Worm (Caenorhabditis elegans) whole organism, dauer: ENCODE results near the gene sos-1.
"Not testable (repeated sequence)": the region's sequence is repeated elsewhere in the genome, so short reads cannot be mapped to it uniquely, and the experiment has no call there.

Source experiments
- unc-62 ChIP-seq: sonication (generic microtip); optimal IDR thresholded peaks from 2 replicates; lab custom pipeline; 2017; ENCODE audit warnings: missing biosample characterization, missing genetic modification reagents, missing genetic modification characterization

The sos-1 gene

ce11 chrV:4549191-4549590, at the start of gene sos-1:
Gene sos-1, minus strand, starts transcription at chrV:4549291.
- TF ChIP-seq unc-62 = no peak

- TF ChIP-seq unc-62 = no peak
These were observed 49.4 kb upstream of the sos-1 start for ce11 chrV:4598489-4598888.

ce11 chrV:4590791-4591190, 41.7 kb upstream of the sos-1 start:
- no peak for TF ChIP-seq unc-62

ce11 chrV:4585009-4585408, 35.9 kb upstream of the sos-1 start, which contains the start of gene Y61A9LA.1:
Gene Y61A9LA.1, plus strand, starts transcription at chrV:4585309.
- no peak for TF ChIP-seq unc-62

ce11 chrV:4580594-4580993, 31.5 kb upstream of the sos-1 start:
- TF ChIP-seq unc-62 = no peak

ce11 chrV:4575458-4575857, 26.4 kb upstream of the sos-1 start:
- TF ChIP-seq unc-62 = no peak

- not testable (repeated sequence) for TF ChIP-seq unc-62
These were observed 24.7 kb upstream of the sos-1 start, which contains the start of gene hpo-39 for ce11 chrV:4573824-4574223. Gene hpo-39, minus strand, starts transcription at chrV:4573924.

ce11 chrV:4571997-4572396, 22.9 kb upstream of the sos-1 start:
- no peak for TF ChIP-seq unc-62

- no peak for TF ChIP-seq unc-62
These were observed 21.7 kb upstream of the sos-1 start, which contains the start of gene Y61A9LA.3 for ce11 chrV:4570833-4571232. Gene Y61A9LA.3, plus strand, starts transcription at chrV:4571133.

ce11 chrV:4569999-4570627, 21.0 kb upstream of the sos-1 start, which contains the start of gene sut-2:
Gene sut-2, minus strand, starts transcription at chrV:4570049.
- no peak for TF ChIP-seq unc-62

- no peak for TF ChIP-seq unc-62
These were observed 13.4 kb upstream of the sos-1 start for ce11 chrV:4562493-4562892.

ce11 chrV:4560441-4560840, 11.3 kb upstream of the sos-1 start, which contains the start of gene Y61A9LA.4:
Gene Y61A9LA.4, plus strand, starts transcription at chrV:4560741.
- TF ChIP-seq unc-62 = not testable (repeated sequence)

ce11 chrV:4559701-4560100, 10.6 kb upstream of the sos-1 start, which contains the start of gene Y61A9LA.7:
Gene Y61A9LA.7, minus strand, starts transcription at chrV:4559801.
- no peak for TF ChIP-seq unc-62

- TF ChIP-seq unc-62 = not testable (repeated sequence)
These were observed 4.5 kb upstream of the sos-1 start, which contains the start of gene Y61A9LA.12 for ce11 chrV:4553572-4553971. Gene Y61A9LA.12, plus strand, starts transcription at chrV:4553872.

ce11 chrV:4551911-4552310, 2.8 kb upstream of the sos-1 start:
- no peak for TF ChIP-seq unc-62

- TF ChIP-seq unc-62 = no peak
These were observed 1.4 kb upstream of the sos-1 start for ce11 chrV:4550459-4550858.

ce11 chrV:4546854-4547253, 2.2 kb downstream of the sos-1 start:
- TF ChIP-seq unc-62 = no peak

- TF ChIP-seq unc-62 = no peak
These were observed 9.2 kb downstream of the sos-1 start for ce11 chrV:4539855-4540254.

- TF ChIP-seq unc-62 = no peak
These were observed 13.4 kb downstream of the sos-1 start for ce11 chrV:4535736-4536135.
